Worm (Caenorhabditis elegans): ENCODE results near the gene Y53F4B.27.

- TF ChIP-seq hlh-15 (tag; optimal IDR thresholded peaks at IDR 0.05) (no peak), tbx-2 (tag; optimal IDR thresholded peaks at IDR 0.05) (no peak), sox-4 (tag; optimal IDR thresholded peaks at IDR 0.05) (no peak), unc-55 (GFP tag; optimal IDR thresholded peaks at IDR 0.05) (no peak), F13H6.1 (tag; optimal IDR thresholded peaks at IDR 0.05) (no peak), unc-3 (GFP tag; conservative IDR thresholded peaks at IDR 0.05) (no peak), unc-3 (tag; optimal IDR thresholded peaks at IDR 0.05) (no peak), ceh-22 (tag; optimal IDR thresholded peaks at IDR 0.05) (no peak), hlh-8 (tag; optimal IDR thresholded peaks at IDR 0.05) (no peak), ceh-2 (tag; optimal IDR thresholded peaks at IDR 0.05) (no peak), rnt-1 (tag; optimal IDR thresholded peaks at IDR 0.05) (no peak), elt-4 (tag; optimal IDR thresholded peaks at IDR 0.05) (no peak)
Observed at ce11 chrII:15134332-15134731, 11.4 kb upstream of the Y53F4B.27 start, which contains the start of gene Y53F4B.24.
